Fruit fly (Drosophila melanogaster): ENCODE results near the gene GstD2.

Gene GstD2

DNA sequence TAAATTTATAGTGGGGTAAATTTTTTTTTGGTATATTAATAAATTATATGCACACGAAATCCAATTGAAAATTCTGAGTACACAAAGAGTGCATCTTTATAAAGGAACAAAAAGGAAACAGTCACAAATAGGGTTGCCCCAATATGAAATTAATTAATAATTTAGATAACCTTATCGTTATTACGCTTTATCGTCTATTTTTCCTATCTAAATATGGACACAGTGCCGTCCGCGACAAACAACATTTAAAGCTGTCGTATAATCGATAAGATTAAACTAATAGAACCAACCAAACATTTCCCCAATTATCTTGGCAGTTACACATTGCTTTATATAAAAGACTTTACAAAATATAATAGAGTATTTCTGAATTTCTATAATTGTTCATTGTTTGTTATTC, 26.3 kb downstream of the GstD2 start:
- TF ChIP-seq CG7839 (tag; optimal IDR thresholded peaks at IDR 0.05) (no peak), CG12299 (tag; optimal IDR thresholded peaks at IDR 0.05) (no peak), ind (GFP tag; optimal IDR thresholded peaks at IDR 0.05) (no peak), fd96Cb (tag; optimal IDR thresholded peaks at IDR 0.05) (no peak), Jarid2 (GFP tag; optimal IDR thresholded peaks at IDR 0.05) (no peak), vfl (GFP tag; optimal IDR thresholded peaks at IDR 0.05) (no peak), CG34376 (GFP tag; optimal IDR thresholded peaks at IDR 0.05) (peak; percentile 18), stc (GFP tag; IDR thresholded peaks at IDR 0.05) (no peak), pum (GFP tag; optimal IDR thresholded peaks at IDR 0.05) (no peak), Ptx1 (GFP tag; IDR thresholded peaks at IDR 0.05) (no peak), Rfx (GFP tag; IDR thresholded peaks at IDR 0.05) (no peak), Xbp1 (GFP tag; optimal IDR thresholded peaks at IDR 0.05) (no peak), CG2678 (tag; optimal IDR thresholded peaks at IDR 0.05) (no peak), CG42726 (GFP tag; IDR thresholded peaks at IDR 0.05; ENCODE audit: partially characterized antibody) (no peak), CG14860 (GFP tag; IDR thresholded peaks at IDR 0.05; ENCODE audit: partially characterized antibody) (no peak), CG9437 (GFP tag; optimal IDR thresholded peaks at IDR 0.05) (no peak), hth (optimal IDR thresholded peaks at IDR 0.05) (no peak), bcd (GFP tag; optimal IDR thresholded peaks at IDR 0.05) (no peak), lbe (GFP tag; optimal IDR thresholded peaks at IDR 0.05) (no peak), dmrt99B (tag; optimal IDR thresholded peaks at IDR 0.05) (no peak), otp (GFP tag; IDR thresholded peaks at IDR 0.05) (no peak), pb (GFP tag; optimal IDR thresholded peaks at IDR 0.05) (no peak), CG6854 (GFP tag; optimal IDR thresholded peaks at IDR 0.05) (no peak), nerfin-1 (tag; optimal IDR thresholded peaks at IDR 0.05) (no peak), CG6813 (GFP tag; optimal IDR thresholded peaks at IDR 0.05) (peak; percentile 0), CG1832 (GFP tag; optimal IDR thresholded peaks at IDR 0.05) (no peak), D19A (tag; optimal IDR thresholded peaks at IDR 0.05) (peak; percentile 17), CG7745 (tag; optimal IDR thresholded peaks at IDR 0.05) (peak; percentile 89), Sox100B (GFP tag; optimal IDR thresholded peaks at IDR 0.05) (no peak), TFAM (GFP tag; optimal IDR thresholded peaks at IDR 0.05) (no peak), CG10321 (GFP tag; IDR thresholded peaks at IDR 0.05) (no peak), mirr (GFP tag; optimal IDR thresholded peaks at IDR 0.05) (peak; percentile 67), CG8944 (GFP tag; optimal IDR thresholded peaks at IDR 0.05) (no peak), Oaz (GFP tag; IDR thresholded peaks at IDR 0.05) (no peak), CG4404 (GFP tag; IDR thresholded peaks at IDR 0.05) (no peak), oc (tag; optimal IDR thresholded peaks at IDR 0.05) (no peak), CG18476 (GFP tag; optimal IDR thresholded peaks at IDR 0.05) (peak; percentile 13), gcm (GFP tag; optimal IDR thresholded peaks at IDR 0.05) (no peak), sr (GFP tag; IDR thresholded peaks at IDR 0.05) (no peak), shn (GFP tag; optimal IDR thresholded peaks at IDR 0.05) (no peak), CG10462 (GFP tag; optimal IDR thresholded peaks at IDR 0.05) (no peak), phol (tag; optimal IDR thresholded peaks at IDR 0.05) (no peak), exex (tag; optimal IDR thresholded peaks at IDR 0.05) (peak; percentile 86), D (optimal IDR thresholded peaks at IDR 0.05) (no peak), D (GFP tag; optimal IDR thresholded peaks at IDR 0.05) (no peak), ro (GFP tag; IDR thresholded peaks at IDR 0.05) (no peak), aop (GFP tag; IDR thresholded peaks at IDR 0.05) (no peak), Aef1 (GFP tag; IDR thresholded peaks at IDR 0.05) (no peak), CG12219 (GFP tag; optimal IDR thresholded peaks at IDR 0.05) (no peak), pzg (GFP tag; optimal IDR thresholded peaks at IDR 0.05) (no peak), Max (GFP tag; optimal IDR thresholded peaks at IDR 0.05) (no peak), NC2β (GFP tag; optimal IDR thresholded peaks at IDR 0.05) (no peak)

Data from whole organism, embryonic.